Worm (Caenorhabditis elegans) whole organism, young adult: ENCODE results near the gene fbxa-182.

Experiments
- B0019.2 ChIP-seq: fragments of 200-800 bp; sonication (Bioruptor generic); conservative IDR thresholded peaks from 2 replicates; pipeline ENCODE4 v1.3.6; 2022; ENCODE audit warnings: missing genetic modification reagents, missing genetic modification characterization, missing compliant biosample characterization
- B0261.1 ChIP-seq: sonication (generic microtip); optimal IDR thresholded peaks from 2 replicates; lab custom pipeline; 2016; ENCODE audit warnings: mild to moderate bottlenecking, missing genetic modification characterization, moderate library complexity, missing compliant biosample characterization
- F22D6.2 ChIP-seq: sonication (generic microtip); optimal IDR thresholded peaks from 2 replicates; lab custom pipeline; 2016; ENCODE audit warnings: mild to moderate bottlenecking, missing genetic modification characterization, missing compliant biosample characterization
- F37B4.10 ChIP-seq: fragments of 200-800 bp; sonication (Bioruptor generic); IDR thresholded peaks from 2 replicates; pipeline ENCODE4 v1.3.6; 2022; ENCODE audit warnings: missing genetic modification characterization, missing compliant biosample characterization
- F39B2.1 ChIP-seq: fragments of 200-800 bp; sonication (Bioruptor generic); IDR thresholded peaks from 2 replicates; pipeline ENCODE4 v1.3.6; 2022; ENCODE audit warnings: missing genetic modification reagents, missing genetic modification characterization, missing compliant biosample characterization
- F49E8.2 ChIP-seq: sonication (generic microtip); optimal IDR thresholded peaks from 3 replicates; lab custom pipeline; 2017; ENCODE audit warnings: missing genetic modification characterization, mild to moderate bottlenecking, missing compliant biosample characterization, antibody characterized with exemption, moderate library complexity; ENCODE audit not compliant: insufficient read depth
- F57A8.1 ChIP-seq: fragments of 200-800 bp; sonication (Bioruptor generic); optimal IDR thresholded peaks from 2 replicates; lab custom pipeline; 2018; ENCODE audit warnings: mild to moderate bottlenecking, missing genetic modification characterization, moderate library complexity, missing compliant biosample characterization
- Y79H2A.3 ChIP-seq: fragments of 200-800 bp; sonication (Bioruptor generic); conservative IDR thresholded peaks from 2 replicates; pipeline ENCODE4 v1.3.6; 2022; ENCODE audit warnings: missing genetic modification reagents, missing genetic modification characterization, missing compliant biosample characterization
- akir-1 ChIP-seq: fragments of 200-800 bp; sonication (Bioruptor generic); optimal IDR thresholded peaks from 2 replicates; lab custom pipeline; 2018; ENCODE audit warnings: mild to moderate bottlenecking, missing genetic modification characterization, moderate library complexity, missing compliant biosample characterization
- aptf-2 ChIP-seq: fragments of 200-800 bp; sonication (Bioruptor generic); conservative IDR thresholded peaks from 2 replicates; pipeline ENCODE4 v1.3.6; 2022; ENCODE audit warnings: missing genetic modification reagents, missing genetic modification characterization, missing compliant biosample characterization
- atf-7 ChIP-seq: sonication (generic microtip); optimal IDR thresholded peaks from 2 replicates; lab custom pipeline; 2017; ENCODE audit warnings: mild to moderate bottlenecking, missing genetic modification characterization, missing compliant biosample characterization
- bed-1 ChIP-seq: fragments of 200-800 bp; sonication (Bioruptor generic); IDR thresholded peaks from 2 replicates; pipeline ENCODE4 v1.3.6; 2022; ENCODE audit warnings: missing genetic modification reagents, missing genetic modification characterization, missing compliant biosample characterization
- ccch-3 ChIP-seq: fragments of 200-800 bp; sonication (Bioruptor generic); optimal IDR thresholded peaks from 2 replicates; lab custom pipeline; 2018; ENCODE audit warnings: mild to moderate bottlenecking, missing genetic modification characterization, missing compliant biosample characterization
- ceh-40 ChIP-seq: fragments of 200-800 bp; sonication (Bioruptor generic); IDR thresholded peaks from 2 replicates; pipeline ENCODE4 v1.3.6; 2022; ENCODE audit warnings: missing genetic modification characterization, missing compliant biosample characterization
- ceh-58 ChIP-seq: fragments of 200-800 bp; sonication (Bioruptor generic); IDR thresholded peaks from 2 replicates; pipeline ENCODE4 v1.3.6; 2022; ENCODE audit warnings: missing genetic modification characterization, missing compliant biosample characterization
- ceh-91 ChIP-seq: fragments of 200-800 bp; sonication (Bioruptor generic); IDR thresholded peaks from 2 replicates; pipeline ENCODE4 v1.3.6; 2022; ENCODE audit warnings: missing genetic modification reagents, missing genetic modification characterization, missing compliant biosample characterization
- chd-7 ChIP-seq: sonication (generic microtip); optimal IDR thresholded peaks from 2 replicates; lab custom pipeline; 2016; ENCODE audit warnings: mild to moderate bottlenecking, missing genetic modification characterization, moderate library complexity, missing compliant biosample characterization
- die-1 ChIP-seq: sonication (generic microtip); optimal IDR thresholded peaks from 2 replicates; lab custom pipeline; 2016; ENCODE audit warnings: missing genotype, mild to moderate bottlenecking, missing genetic modification characterization, missing compliant biosample characterization
- dpff-1 ChIP-seq: sonication (generic microtip); optimal IDR thresholded peaks from 2 replicates; lab custom pipeline; 2017; ENCODE audit warnings: mild to moderate bottlenecking, missing genetic modification characterization, missing compliant biosample characterization
- egl-44 ChIP-seq: fragments of 200-800 bp; sonication (Bioruptor generic); IDR thresholded peaks from 2 replicates; pipeline ENCODE4 v1.3.6; 2022; ENCODE audit warnings: missing genetic modification reagents, missing genetic modification characterization, missing compliant biosample characterization
- gei-17 ChIP-seq: fragments of 200-800 bp; sonication (Bioruptor generic); optimal IDR thresholded peaks from 2 replicates; lab custom pipeline; 2018; ENCODE audit warnings: mild to moderate bottlenecking, missing genetic modification characterization, missing compliant biosample characterization
- hlh-26 ChIP-seq: fragments of 200-800 bp; sonication (Bioruptor generic); conservative IDR thresholded peaks from 2 replicates; pipeline ENCODE4 v1.3.6; 2022; ENCODE audit warnings: missing genetic modification reagents, missing genetic modification characterization, missing compliant biosample characterization
- lin-26 ChIP-seq: fragments of 200-800 bp; sonication (Bioruptor generic); IDR thresholded peaks from 2 replicates; pipeline ENCODE4 v1.3.6; 2022; ENCODE audit warnings: missing genetic modification reagents, missing genetic modification characterization, missing compliant biosample characterization
- madf-10 ChIP-seq: sonication (generic microtip); optimal IDR thresholded peaks from 2 replicates; lab custom pipeline; 2016; ENCODE audit warnings: mild to moderate bottlenecking, missing genetic modification characterization, missing compliant biosample characterization
- madf-3 ChIP-seq: fragments of 200-800 bp; sonication (Bioruptor generic); IDR thresholded peaks from 2 replicates; pipeline ENCODE4 v1.3.6; 2022; ENCODE audit warnings: missing genetic modification reagents, missing genetic modification characterization, missing compliant biosample characterization
- madf-8 ChIP-seq: fragments of 200-800 bp; sonication (Bioruptor generic); conservative IDR thresholded peaks from 2 replicates; pipeline ENCODE4 v1.3.6; 2022; ENCODE audit warnings: missing genetic modification reagents, missing genetic modification characterization, missing compliant biosample characterization
- mxl-1 ChIP-seq: sonication (generic microtip); optimal IDR thresholded peaks from 2 replicates; lab custom pipeline; 2016; ENCODE audit warnings: missing genetic modification characterization, missing compliant biosample characterization
- nfya-1 ChIP-seq: sonication (generic microtip); optimal IDR thresholded peaks from 2 replicates; lab custom pipeline; 2017; ENCODE audit warnings: antibody characterized with exemption, missing compliant biosample characterization, missing genetic modification characterization, borderline replicate concordance; ENCODE audit not compliant: insufficient read depth
- nfyb-1 ChIP-seq: fragments of 200-800 bp; sonication (Bioruptor generic); IDR thresholded peaks from 2 replicates; pipeline ENCODE4 v1.3.6; 2022; ENCODE audit warnings: missing genetic modification reagents, missing genetic modification characterization, missing compliant biosample characterization
- nhr-120 ChIP-seq: fragments of 200-800 bp; sonication (Bioruptor generic); IDR thresholded peaks from 2 replicates; pipeline ENCODE4 v1.3.6; 2022; ENCODE audit warnings: missing genetic modification characterization, missing compliant biosample characterization
- nhr-179 ChIP-seq: sonication (generic microtip); optimal IDR thresholded peaks from 2 replicates; lab custom pipeline; 2016; ENCODE audit warnings: mild to moderate bottlenecking, missing genetic modification characterization, missing compliant biosample characterization
- pha-4 ChIP-seq: fragments of 150-350 bp; sonication (generic microtip); optimal IDR thresholded peaks from 2 replicates; lab custom pipeline; 2014; ENCODE audit warnings: missing biosample characterization, missing genetic modification reagents, missing genetic modification characterization
- rpc-1 ChIP-seq, 2 experiments: fragments of 150-350 bp in 1 of 2; sonication (generic microtip) in 1 of 2; optimal IDR thresholded peaks; 2 replicates each; lab custom pipeline; 2014 to 2018; ENCODE audit warnings: missing biosample characterization in 1 of 2, missing genetic modification characterization in 1 of 2, missing genetic modification reagents in 1 of 2, missing genotype in 1 of 2
- snpc-1.1 ChIP-seq: sonication (generic microtip); optimal IDR thresholded peaks from 2 replicates; lab custom pipeline; 2017; ENCODE audit warnings: missing genetic modification characterization, mild to moderate bottlenecking, missing compliant biosample characterization, antibody characterized with exemption, moderate library complexity, missing genotype, missing genetic modification reagents; ENCODE audit not compliant: insufficient read depth
- snpc-4 ChIP-seq, 5 experiments: fragments of 150-350 bp in 1 of 5; sonication (generic microtip) in 4 of 5; optimal IDR thresholded peaks; 2 replicates each; lab custom pipeline; 2014 to 2018; ENCODE audit warnings: missing genetic modification characterization in 5 of 5, missing biosample characterization in 3 of 5, antibody characterized with exemption in 2 of 5, mild to moderate bottlenecking in 2 of 5, missing compliant biosample characterization in 2 of 5, missing genotype in 2 of 5, moderate library complexity in 2 of 5, missing genetic modification reagents in 1 of 5
- tlf-1 ChIP-seq: fragments of 200-800 bp; sonication (Bioruptor generic); optimal IDR thresholded peaks from 2 replicates; lab custom pipeline; 2018; ENCODE audit warnings: mild to moderate bottlenecking, missing genetic modification characterization, missing compliant biosample characterization
- unc-130 ChIP-seq: sonication (generic microtip); optimal IDR thresholded peaks from 2 replicates; lab custom pipeline; 2016; ENCODE audit warnings: missing genetic modification reagents, missing genetic modification characterization, missing compliant biosample characterization
- unc-62 ChIP-seq: fragments of 150-350 bp; optimal IDR thresholded peaks from 2 replicates; lab custom pipeline; 2014; ENCODE audit warnings: missing biosample characterization, missing genetic modification reagents, missing genetic modification characterization
- xnd-1 ChIP-seq: sonication (generic microtip); optimal IDR thresholded peaks from 2 replicates; lab custom pipeline; 2016; ENCODE audit warnings: missing genotype, missing genetic modification reagents, missing genetic modification characterization, missing compliant biosample characterization
- ztf-6 ChIP-seq: fragments of 200-800 bp; sonication (Bioruptor generic); IDR thresholded peaks from 2 replicates; pipeline ENCODE4 v1.3.6; 2022; ENCODE audit warnings: missing genetic modification reagents, missing genetic modification characterization, missing compliant biosample characterization

Gene fbxa-182

ce11 chrII:2372090-2372489 lies 40.5 kb downstream of the fbxa-182 start, which contains the start of gene F16G10.3 (continued):
- TF ChIP-seq B0261.1 (tag; lab: Kevin White, UChicago) (no peak), ceh-58 (no peak), ceh-91 (GFP tag; lab: Robert Waterston, UW) (no peak), atf-7 (tag; lab: Kevin White, UChicago) (no peak)

ce11 chrII:2368956-2369355 lies 43.6 kb downstream of the fbxa-182 start, which contains the start of gene hpo-25:
Gene hpo-25, plus strand, starts transcription at chrII:2369256.
- TF ChIP-seq gei-17, result no peak
- no peak for TF ChIP-seq ccch-3 (GFP tag; lab: Kevin White, UChicago)
- TF ChIP-seq egl-44 (GFP tag; lab: Robert Waterston, UW), result no peak
- no peak for TF ChIP-seq atf-7 (tag; lab: Kevin White, UChicago)
- TF ChIP-seq akir-1, result no peak
- no peak for TF ChIP-seq F49E8.2 (tag; lab: Kevin White, UChicago)
- no peak for TF ChIP-seq snpc-1.1 (tag; lab: Kevin White, UChicago)
- TF ChIP-seq ceh-91 (GFP tag; lab: Robert Waterston, UW), result no peak
- no peak for TF ChIP-seq mxl-1 (tag; lab: Kevin White, UChicago)
- no peak for TF ChIP-seq F57A8.1
- TF ChIP-seq aptf-2 (GFP tag; lab: Robert Waterston, UW), result no peak
- no peak for TF ChIP-seq F22D6.2 (tag; lab: Kevin White, UChicago)
- TF ChIP-seq nfya-1, result no peak
- TF ChIP-seq hlh-26 (GFP tag; lab: Robert Waterston, UW), result no peak
- TF ChIP-seq F37B4.10, result no peak

ce11 chrII:2366623-2367365 lies 45.8 kb downstream of the fbxa-182 start, which contains the start of the genes F43C11.12 and F16G10.5:
Gene F43C11.12, minus strand, starts transcription at chrII:2366723.
Gene F16G10.5, plus strand, starts transcription at chrII:2367315.
- TF ChIP-seq ztf-6 (GFP tag; lab: Robert Waterston, UW), result no peak
- no peak for TF ChIP-seq Y79H2A.3
- no peak for TF ChIP-seq dpff-1 (tag; lab: Kevin White, UChicago)
- TF ChIP-seq madf-8 (GFP tag; lab: Robert Waterston, UW), result no peak
- TF ChIP-seq snpc-4 (GFP tag; optimal IDR thresholded peaks at IDR 0.05; lab: Kevin White, UChicago), result no peak
- no peak for TF ChIP-seq snpc-4 (tag; optimal IDR thresholded peaks at IDR 0.05; lab: Kevin White, UChicago)
- TF ChIP-seq nfyb-1 (GFP tag; lab: Robert Waterston, UW), result no peak
- TF ChIP-seq ceh-40 (GFP tag; lab: Robert Waterston, UW), result no peak
- no peak for TF ChIP-seq ccch-3 (GFP tag; lab: Kevin White, UChicago)
- no peak for TF ChIP-seq B0019.2 (GFP tag; lab: Robert Waterston, UW)
- no peak for TF ChIP-seq madf-3 (GFP tag; lab: Robert Waterston, UW)
- no peak for TF ChIP-seq madf-10 (tag; lab: Kevin White, UChicago)
- no peak for TF ChIP-seq unc-62
- no peak for TF ChIP-seq nhr-120
- no peak for TF ChIP-seq unc-130 (GFP tag; lab: Kevin White, UChicago)
- TF ChIP-seq, all 124 proteins: peak for 0

- TF ChIP-seq bed-1 (GFP tag; lab: Robert Waterston, UW) (no peak), rpc-1 (optimal IDR thresholded peaks at IDR 0.05; lab: Kevin White, UChicago) (no peak), rpc-1 (tag; optimal IDR thresholded peaks at IDR 0.05; lab: Kevin White, UChicago) (no peak), nhr-179 (tag; lab: Kevin White, UChicago) (no peak), xnd-1 (no peak), lin-26 (no peak), F39B2.1 (GFP tag; lab: Robert Waterston, UW) (no peak), die-1 (no peak), unc-130 (GFP tag; lab: Kevin White, UChicago) (no peak), pha-4 (tag; lab: Kevin White, UChicago) (no peak), madf-3 (GFP tag; lab: Robert Waterston, UW) (no peak), tlf-1 (GFP tag; lab: Kevin White, UChicago) (no peak), chd-7 (tag; lab: Kevin White, UChicago) (no peak)
Observed at ce11 chrII:2363673-2364072, 48.9 kb downstream of the fbxa-182 start, which contains the start of gene F43C11.11. Gene F43C11.11, minus strand, starts transcription at chrII:2363773.
